Fruit fly (Drosophila melanogaster) S2 (cell line): ENCODE data around the gene Rab19.

ENCODE experiments used
- CG8478 ChIP-seq: fragments of >200 bp; optimal IDR thresholded peaks from 2 replicates; lab custom pipeline; 2018
- CTCF ChIP-seq, 2 experiments: fragments of >200 bp; optimal IDR thresholded peaks; 2 replicates each; lab custom pipeline; 2018

DNA sequence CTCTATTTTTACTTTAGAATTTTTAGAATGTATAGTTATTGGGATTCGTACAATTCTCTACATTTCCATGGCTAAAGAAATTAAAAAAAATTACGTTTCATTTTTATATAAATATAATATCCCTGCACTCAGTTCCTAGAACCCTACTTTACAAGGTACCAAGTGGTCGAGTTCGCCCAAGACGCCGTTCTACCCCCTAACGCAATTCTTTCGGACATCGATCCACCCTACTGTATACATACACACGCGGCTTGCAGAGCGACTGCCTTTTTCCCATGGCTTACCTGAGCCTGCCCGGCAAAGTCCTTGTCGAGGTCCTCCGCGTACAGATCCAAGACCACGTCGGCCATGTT is 17.9 kb downstream of the Rab19 start:
- TF ChIP-seq CG8478 (no peak), CTCF (optimal IDR thresholded peaks at IDR 0.05; lab: Kevin White, UChicago) (no peak)
